Fruit fly (Drosophila melanogaster) whole organism, wandering third instar larva: Measurements from ENCODE around the gene Nepl15.

ENCODE experiments used
- CG32264 ChIP-seq: fragments of 200-800 bp; sonication (Bioruptor generic); optimal IDR thresholded peaks from 2 replicates; lab custom pipeline; 2016; ENCODE audit warnings: missing biosample characterization, missing genetic modification characterization
- CG9705 ChIP-seq: fragments of 200-800 bp; sonication (Bioruptor generic); optimal IDR thresholded peaks from 2 replicates; lab custom pipeline; 2018; ENCODE audit warnings: missing biosample characterization, mild to moderate bottlenecking, missing genetic modification characterization
- CrebA ChIP-seq: fragments of 200-800 bp; sonication (Bioruptor generic); optimal IDR thresholded peaks from 2 replicates; lab custom pipeline; 2016; ENCODE audit warnings: missing biosample characterization, mild to moderate bottlenecking, missing genetic modification characterization, borderline replicate concordance
- Dif ChIP-seq: fragments of 200-275, 200-300 bp; sonication (Bioruptor generic); optimal IDR thresholded peaks from 2 replicates; lab custom pipeline; 2018; ENCODE audit warnings: missing biosample characterization, missing genetic modification characterization; ENCODE audit not compliant: partially characterized antibody
- GATAd ChIP-seq: sonication (Bioruptor generic); optimal IDR thresholded peaks from 2 replicates; lab custom pipeline; 2016; ENCODE audit warnings: missing biosample characterization, missing genetic modification characterization
- HLH106 ChIP-seq: fragments of 200-800 bp; optimal IDR thresholded peaks from 3 replicates; lab custom pipeline; 2019; ENCODE audit warnings: missing biosample characterization, mild to moderate bottlenecking, missing genetic modification characterization, moderate library complexity
- Hnf4 ChIP-seq: fragments of 200-800 bp; sonication (Bioruptor generic); optimal IDR thresholded peaks from 2 replicates; lab custom pipeline; 2016; ENCODE audit warnings: missing biosample characterization, mild to moderate bottlenecking, missing genetic modification characterization
- Hr78 ChIP-seq: fragments of >200 bp; optimal IDR thresholded peaks from 2 replicates; lab custom pipeline; 2017; ENCODE audit warnings: missing biosample characterization, missing genetic modification characterization
- Hr83 ChIP-seq: fragments of 200-300 bp; sonication (Bioruptor generic); optimal IDR thresholded peaks from 2 replicates; lab custom pipeline; 2016; ENCODE audit warnings: missing biosample characterization, mild to moderate bottlenecking, missing genetic modification characterization, moderate library complexity; ENCODE audit not compliant: poor library complexity, severe bottlenecking
- Jra ChIP-seq: sonication (Bioruptor generic); optimal IDR thresholded peaks from 2 replicates; lab custom pipeline; 2016; ENCODE audit warnings: missing biosample characterization, missing genetic modification characterization
- Myc ChIP-seq: fragments of >200 bp; optimal IDR thresholded peaks from 2 replicates; lab custom pipeline; 2017
- OdsH ChIP-seq: fragments of 200-800 bp; sonication (Bioruptor generic); optimal IDR thresholded peaks from 2 replicates; lab custom pipeline; 2016; ENCODE audit warnings: missing biosample characterization, mild to moderate bottlenecking, missing genetic modification characterization
- Rel ChIP-seq, 2 experiments: fragments of 200-800 bp; sonication (Bioruptor generic) in 1 of 2; optimal IDR thresholded peaks; 2 replicates in 1 of 2; 3 replicates in 1 of 2; lab custom pipeline; 2016 to 2019; ENCODE audit warnings: mild to moderate bottlenecking in 2 of 2, missing biosample characterization in 2 of 2, missing genetic modification characterization in 2 of 2, moderate library complexity in 1 of 2
- Sp1 ChIP-seq: fragments of 200-800 bp; sonication (Bioruptor generic); optimal IDR thresholded peaks from 3 replicates; lab custom pipeline; 2019; ENCODE audit warnings: missing biosample characterization, mild to moderate bottlenecking, missing genetic modification characterization, moderate library complexity
- Vsx2 ChIP-seq: fragments of 200-300, 225-300 bp; sonication (Bioruptor generic); optimal IDR thresholded peaks from 2 replicates; lab custom pipeline; 2018; ENCODE audit warnings: missing biosample characterization, missing genetic modification characterization; ENCODE audit not compliant: partially characterized antibody
- brk ChIP-seq: fragments of 200-800 bp; sonication (Bioruptor generic); optimal IDR thresholded peaks from 2 replicates; lab custom pipeline; 2016; ENCODE audit warnings: missing biosample characterization, mild to moderate bottlenecking, missing genetic modification characterization
- dl ChIP-seq, 2 experiments: fragments of 175-275, 200-275 bp in 1 of 2; fragments of 200-275 bp in 1 of 2; sonication (Bioruptor generic); optimal IDR thresholded peaks; lab custom pipeline; 2018; ENCODE audit warnings: mild to moderate bottlenecking in 2 of 2, missing biosample characterization in 2 of 2, missing genetic modification characterization in 2 of 2, moderate library complexity in 2 of 2; ENCODE audit not compliant: partially characterized antibody in 2 of 2, insufficient read depth in 1 of 2
- dmrt93B ChIP-seq: fragments of 200-800 bp; sonication (Bioruptor generic); optimal IDR thresholded peaks from 2 replicates; lab custom pipeline; 2018; ENCODE audit warnings: missing biosample characterization, mild to moderate bottlenecking, missing genetic modification characterization
- dsf ChIP-seq: sonication (Bioruptor generic); optimal IDR thresholded peaks from 2 replicates; lab custom pipeline; 2016; ENCODE audit warnings: missing biosample characterization, missing genetic modification characterization, borderline replicate concordance
- foxo ChIP-seq, 2 experiments: fragments of 200-800 bp; sonication (Bioruptor generic); optimal IDR thresholded peaks; 2 replicates in 1 of 2; 3 replicates in 1 of 2; lab custom pipeline; 2016 to 2017; ENCODE audit warnings: missing biosample characterization in 2 of 2, missing genetic modification characterization in 2 of 2
- h ChIP-seq: fragments of 200-800 bp; sonication (Bioruptor generic); optimal IDR thresholded peaks from 3 replicates; lab custom pipeline; 2016; ENCODE audit warnings: missing biosample characterization, mild to moderate bottlenecking, missing genetic modification characterization
- jim ChIP-seq: fragments of 175-275, 200-325 bp; sonication (Bioruptor generic); optimal IDR thresholded peaks from 2 replicates; lab custom pipeline; 2016; ENCODE audit warnings: missing biosample characterization, mild to moderate bottlenecking, missing genetic modification characterization
- lola ChIP-seq: fragments of >200 bp; optimal IDR thresholded peaks from 2 replicates; lab custom pipeline; 2017; ENCODE audit warnings: missing biosample characterization, missing genetic modification characterization
- psq ChIP-seq: fragments of 200-800 bp; sonication (Bioruptor generic); optimal IDR thresholded peaks from 3 replicates; lab custom pipeline; 2017; ENCODE audit warnings: missing biosample characterization, mild to moderate bottlenecking, missing genetic modification characterization, moderate library complexity
- rgr ChIP-seq: fragments of 200-800 bp; sonication (Bioruptor generic); optimal IDR thresholded peaks from 3 replicates; lab custom pipeline; 2016; ENCODE audit warnings: missing biosample characterization, mild to moderate bottlenecking, missing genetic modification characterization
- sage ChIP-seq: fragments of 200-800 bp; sonication (Bioruptor generic); optimal IDR thresholded peaks from 2 replicates; lab custom pipeline; 2016; ENCODE audit warnings: missing biosample characterization, mild to moderate bottlenecking, missing genetic modification characterization
- sv ChIP-seq: fragments of 200-800 bp; sonication (Bioruptor generic); optimal IDR thresholded peaks from 3 replicates; lab custom pipeline; 2016; ENCODE audit warnings: missing biosample characterization, missing genetic modification characterization
- tai ChIP-seq: sonication (Bioruptor generic); optimal IDR thresholded peaks from 2 replicates; lab custom pipeline; 2016; ENCODE audit warnings: missing biosample characterization, missing genetic modification characterization
- usp ChIP-seq: fragments of >200 bp; optimal IDR thresholded peaks from 2 replicates; lab custom pipeline; 2017; ENCODE audit warnings: missing biosample characterization, missing genetic modification characterization
- woc ChIP-seq: sonication (Bioruptor generic); optimal IDR thresholded peaks from 2 replicates; lab custom pipeline; 2016; ENCODE audit warnings: missing biosample characterization, mild to moderate bottlenecking, missing genetic modification characterization

Gene Nepl15

dm6 chr3R:22747423-22748090, 18.4 kb downstream of the Nepl15 start, which contains the start of gene CG17141:
Gene CG17141, minus strand, starts transcription at chr3R:22747599.
- TF ChIP-seq Hr83 (GFP tag; lab: Kevin White, UChicago) = peak; percentile 35
- no peak for TF ChIP-seq h (GFP tag; lab: Kevin White, UChicago)
- TF ChIP-seq Dif = peak; percentile 26
- TF ChIP-seq, all 38 proteins: peak for 2

dm6 chr3R:22745432-22745831, 20.5 kb downstream of the Nepl15 start, which contains the start of the genes vret and HP1c:
Gene vret, minus strand, starts transcription at chr3R:22745581.
Gene HP1c, plus strand, starts transcription at chr3R:22745620.
- TF ChIP-seq tai (GFP tag; lab: Kevin White, UChicago) = no peak
- TF ChIP-seq HLH106 (tag; lab: Kevin White, UChicago) = no peak
- TF ChIP-seq CG32264 = no peak
- TF ChIP-seq woc (GFP tag; lab: Kevin White, UChicago) = no peak
- no peak for TF ChIP-seq brk (GFP tag; lab: Kevin White, UChicago)
- TF ChIP-seq OdsH (GFP tag; lab: Kevin White, UChicago) = no peak
- TF ChIP-seq Rel (GFP tag; optimal IDR thresholded peaks at IDR 0.05; lab: Kevin White, UChicago) = no peak
- peak; percentile 37 for TF ChIP-seq Rel (tag; optimal IDR thresholded peaks at IDR 0.05; lab: Kevin White, UChicago)
- no peak for TF ChIP-seq Vsx2 (GFP tag; lab: Kevin White, UChicago)

dm6 chr3R:22740930-22741329, 25.0 kb downstream of the Nepl15 start, which contains the start of the genes Dcr-1 and CG6985:
Gene Dcr-1, minus strand, starts transcription at chr3R:22741091.
Gene CG6985, plus strand, starts transcription at chr3R:22741150.
- no peak for TF ChIP-seq dsf
- no peak for TF ChIP-seq Rel (GFP tag; optimal IDR thresholded peaks at IDR 0.05; lab: Kevin White, UChicago)
- TF ChIP-seq Rel (tag; optimal IDR thresholded peaks at IDR 0.05; lab: Kevin White, UChicago) = peak; percentile 91

dm6 chr3R:22733751-22734150, 32.2 kb downstream of the Nepl15 start, which contains the start of gene Takl2:
Gene Takl2, minus strand, starts transcription at chr3R:22733851.
- TF ChIP-seq tai (GFP tag; lab: Kevin White, UChicago) (no peak), Hnf4 (no peak)
- TF ChIP-seq, all 38 proteins: peak for 0

dm6 chr3R:22732995-22733394, 33.0 kb downstream of the Nepl15 start:
- TF ChIP-seq Sp1 (GFP tag; lab: Kevin White, UChicago) = no peak
- TF ChIP-seq Vsx2 (GFP tag; lab: Kevin White, UChicago) = no peak
- TF ChIP-seq tai (GFP tag; lab: Kevin White, UChicago) = no peak
- TF ChIP-seq Dif = no peak
- no peak for TF ChIP-seq dmrt93B (GFP tag; lab: Kevin White, UChicago)
- no peak for TF ChIP-seq psq (GFP tag; lab: Kevin White, UChicago)
- TF ChIP-seq sv (GFP tag; lab: Kevin White, UChicago) = no peak
- no peak for TF ChIP-seq Hr78 (GFP tag; lab: Kevin White, UChicago)
- no peak for TF ChIP-seq Hnf4
- no peak for TF ChIP-seq Jra (GFP tag; lab: Kevin White, UChicago)
- TF ChIP-seq GATAd (GFP tag; lab: Kevin White, UChicago) = no peak
- TF ChIP-seq, all 38 proteins: peak for 0

dm6 chr3R:22727857-22728256, 38.1 kb downstream of the Nepl15 start:
- TF ChIP-seq CG9705 (GFP tag; lab: Kevin White, UChicago) (no peak), Myc (lab: Kevin White, UChicago) (no peak), woc (GFP tag; lab: Kevin White, UChicago) (no peak), rgr (GFP tag; lab: Kevin White, UChicago) (no peak), Sp1 (GFP tag; lab: Kevin White, UChicago) (no peak), Dif (no peak), CG32264 (peak; percentile 24), foxo (GFP tag; optimal IDR thresholded peaks at IDR 0.05; lab: Kevin White, UChicago) (peak in 1 of 2 experiments; percentile 39), sv (GFP tag; lab: Kevin White, UChicago) (no peak), h (GFP tag; lab: Kevin White, UChicago) (no peak), dl (GFP tag; optimal IDR thresholded peaks at IDR 0.05; lab: Kevin White, UChicago; ENCODE audit: insufficient read depth in 1 of 2, partially characterized antibody in 2 of 2) (no peak), OdsH (GFP tag; lab: Kevin White, UChicago) (peak; percentile 45), jim (GFP tag; lab: Kevin White, UChicago) (no peak), sage (GFP tag; lab: Kevin White, UChicago) (no peak), usp (GFP tag; lab: Kevin White, UChicago) (no peak), HLH106 (tag; lab: Kevin White, UChicago) (no peak), lola (GFP tag; lab: Kevin White, UChicago) (no peak), CrebA (GFP tag; lab: Kevin White, UChicago) (no peak)
